Worm (Caenorhabditis elegans) whole organism, midembryonic: Measurements from ENCODE around the gene ttr-1.

Source experiments
- T22C8.4 ChIP-seq: fragments of 200-800 bp; sonication (Bioruptor generic); IDR thresholded peaks from 2 replicates; pipeline ENCODE4 v1.3.6; 2022; ENCODE audit warnings: missing genetic modification characterization, missing compliant biosample characterization
- cog-1 ChIP-seq: sonication (generic microtip); optimal IDR thresholded peaks from 2 replicates; lab custom pipeline; 2016; ENCODE audit warnings: missing genetic modification characterization, missing compliant biosample characterization
- flt-1 ChIP-seq: fragments of 200-800 bp; sonication (Bioruptor generic); IDR thresholded peaks from 2 replicates; pipeline ENCODE4 v1.3.6; 2022; ENCODE audit warnings: missing genetic modification characterization, missing compliant biosample characterization
- klf-2 ChIP-seq: fragments of 200-800 bp; sonication (Bioruptor generic); conservative IDR thresholded peaks from 2 replicates; pipeline ENCODE4 v1.3.6; 2022; ENCODE audit warnings: missing genetic modification reagents, missing genetic modification characterization, missing compliant biosample characterization
- med-1 ChIP-seq: sonication (generic microtip); optimal IDR thresholded peaks from 2 replicates; lab custom pipeline; 2017; ENCODE audit warnings: missing genetic modification characterization, mild to moderate bottlenecking, missing compliant biosample characterization, antibody characterized with exemption, missing genetic modification reagents; ENCODE audit not compliant: insufficient read depth
- ref-1 ChIP-seq: fragments of 200-800 bp; sonication (Bioruptor generic); conservative IDR thresholded peaks from 2 replicates; pipeline ENCODE4 v1.3.6; 2022; ENCODE audit warnings: missing genetic modification reagents, missing genetic modification characterization, missing compliant biosample characterization
- tab-1 ChIP-seq: fragments of 200-800 bp; sonication (Bioruptor generic); IDR thresholded peaks from 2 replicates; pipeline ENCODE4 v1.3.6; 2022; ENCODE audit warnings: missing genetic modification characterization, missing compliant biosample characterization
- ztf-23 ChIP-seq: fragments of 200-800 bp; sonication (Bioruptor generic); IDR thresholded peaks from 2 replicates; pipeline ENCODE4 v1.3.6; 2022; ENCODE audit warnings: missing genetic modification reagents, missing genetic modification characterization, missing compliant biosample characterization
- ztf-29 ChIP-seq: fragments of 200-800 bp; sonication (Bioruptor generic); IDR thresholded peaks from 2 replicates; pipeline ENCODE4 v1.3.6; 2022; ENCODE audit warnings: missing genetic modification reagents, missing genetic modification characterization, missing compliant biosample characterization

Gene ttr-1

DNA sequence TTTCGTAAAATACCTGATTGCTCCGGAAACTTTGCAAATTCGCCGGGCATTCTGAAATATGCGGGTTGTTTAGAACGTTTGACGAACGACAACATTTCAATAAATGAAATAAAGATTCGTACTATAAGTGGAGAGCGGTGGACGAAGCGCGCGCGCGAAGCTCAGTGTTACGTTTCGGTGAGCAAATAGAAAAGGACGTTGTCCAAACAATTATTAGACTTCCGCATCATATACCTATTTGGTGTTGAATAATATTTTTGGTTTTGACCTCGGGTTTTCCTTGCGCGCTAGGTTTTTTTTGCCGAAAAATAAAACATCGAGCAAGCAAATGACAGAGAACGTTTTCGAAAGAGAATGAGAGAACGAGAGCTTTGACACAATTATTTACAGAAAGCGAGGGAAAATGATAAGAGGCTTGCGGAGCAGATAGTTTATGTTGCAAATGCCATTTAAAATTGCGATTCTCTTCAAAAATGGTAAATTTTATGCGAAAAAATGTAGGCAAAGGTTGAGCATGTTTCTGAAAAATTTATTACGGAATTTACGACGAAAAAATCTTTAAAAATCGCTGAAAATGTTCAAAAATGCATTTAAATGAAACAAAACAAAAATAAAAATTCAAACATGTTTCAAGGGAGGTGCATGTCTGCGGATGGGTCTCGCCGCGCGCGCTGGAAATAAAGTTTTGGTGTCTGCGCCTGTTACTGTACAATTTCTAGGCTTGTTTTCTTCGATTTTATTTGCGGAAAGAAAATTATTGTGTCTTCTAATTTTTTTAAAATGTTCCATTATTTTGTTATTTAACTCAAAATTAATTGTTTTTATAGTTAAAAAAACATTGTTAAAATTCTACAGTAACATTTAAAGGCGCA lies 18.0 kb upstream of the ttr-1 start, which contains the start of the genes cyld-1 and F40F12.9:
Gene cyld-1 (minus strand): TSS at position 51 of the 872 bp plus-strand sequence.
Gene F40F12.9 (plus strand): TSS at position 721 of the 872 bp plus-strand sequence.
- TF ChIP-seq med-1 = no peak

DNA sequence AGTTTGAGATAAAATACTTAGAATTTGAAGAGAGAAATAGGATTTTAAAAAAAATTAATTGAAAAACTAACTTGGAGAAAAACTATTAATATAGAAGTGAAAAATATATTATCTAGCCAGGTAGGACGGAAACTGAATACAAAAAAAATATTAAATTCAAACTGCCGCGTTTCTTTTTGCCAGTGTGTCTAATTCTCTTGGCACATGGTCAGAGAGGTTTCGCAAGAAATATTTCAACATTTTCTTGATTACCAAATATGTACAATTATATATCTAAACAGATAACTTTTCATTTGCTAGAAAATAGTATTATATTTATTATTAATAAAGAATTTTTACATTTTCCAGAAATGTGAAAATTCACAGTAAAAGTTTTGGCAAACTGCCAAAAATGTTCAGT lies 16.4 kb upstream of the ttr-1 start:
- TF ChIP-seq ref-1 (no peak), tab-1 (GFP tag; lab: Robert Waterston, UW) (no peak), cog-1 (tag; lab: Kevin White, UChicago) (no peak), ztf-23 (GFP tag; lab: Robert Waterston, UW) (no peak), ztf-29 (no peak), flt-1 (no peak), med-1 (no peak), T22C8.4 (GFP tag; lab: Robert Waterston, UW) (no peak), klf-2 (GFP tag; lab: Robert Waterston, UW) (no peak)

DNA sequence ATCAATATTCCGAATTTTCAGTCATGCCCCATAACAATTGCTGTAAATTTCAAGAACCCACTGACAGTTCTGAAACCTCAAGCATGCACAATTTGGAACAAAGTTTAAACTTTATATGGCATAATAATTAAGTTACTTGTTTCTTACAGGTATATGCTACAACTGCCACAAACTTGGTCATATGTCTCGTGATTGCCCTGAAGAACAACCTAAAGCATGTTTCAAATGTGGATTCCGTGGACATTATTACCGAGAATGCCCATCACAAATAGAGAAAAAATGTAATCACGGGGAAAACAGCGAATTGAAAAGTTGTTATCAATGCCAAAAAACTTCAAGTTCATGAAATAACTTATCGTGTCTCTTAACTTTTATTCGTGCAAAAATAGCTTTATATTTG lies 15.9 kb upstream of the ttr-1 start:
- TF ChIP-seq ztf-23 (GFP tag; lab: Robert Waterston, UW) (0 out of 2 replicates have a peak, but pooled peaks have one; percentile 9), cog-1 (tag; lab: Kevin White, UChicago) (no peak)

DNA sequence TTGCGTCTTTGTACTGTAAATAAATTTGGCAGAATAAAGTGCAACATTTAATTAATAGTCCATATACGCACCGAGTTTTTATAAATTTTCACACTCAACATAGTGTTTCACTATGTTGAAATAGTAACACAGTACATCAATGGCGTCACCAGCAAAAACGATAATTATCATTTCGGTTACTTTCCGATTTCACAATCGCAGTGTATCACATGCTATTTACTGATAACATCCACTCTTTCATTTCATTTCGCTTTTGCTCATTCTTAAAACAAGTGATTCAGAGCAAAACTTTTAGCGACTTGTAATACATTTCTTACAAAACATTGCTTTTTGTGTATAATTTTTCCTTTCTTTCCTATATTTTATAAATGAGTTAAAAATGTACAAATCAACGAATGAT lies 15.2 kb upstream of the ttr-1 start, which contains the start of gene cbp-3:
Gene cbp-3 (plus strand): TSS at position 272 of the 400 bp plus-strand sequence.
- TF ChIP-seq med-1 (no peak), klf-2 (GFP tag; lab: Robert Waterston, UW) (no peak), T22C8.4 (GFP tag; lab: Robert Waterston, UW) (no peak), ztf-23 (GFP tag; lab: Robert Waterston, UW) (no peak), flt-1 (no peak), ref-1 (no peak), cog-1 (tag; lab: Kevin White, UChicago) (no peak), ztf-29 (no peak), tab-1 (GFP tag; lab: Robert Waterston, UW) (no peak)

DNA sequence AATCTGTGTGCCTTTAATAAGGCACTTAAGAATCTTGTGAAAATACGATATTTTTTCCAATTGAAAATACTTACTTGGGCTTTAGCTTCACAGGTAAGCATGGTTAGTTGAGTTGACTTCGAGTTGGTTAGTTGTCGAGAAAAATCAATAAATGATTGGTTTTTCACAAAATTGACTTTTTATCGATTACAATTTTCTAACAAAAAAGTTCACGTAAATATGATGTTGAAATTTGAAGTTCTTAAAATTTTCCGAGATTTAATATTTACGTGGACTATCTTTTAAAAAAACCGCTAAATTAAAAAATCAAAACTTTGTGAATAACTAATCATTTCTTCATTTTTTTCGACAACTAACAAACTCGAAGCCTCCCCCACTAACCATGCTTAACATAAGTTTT lies 8.1 kb upstream of the ttr-1 start, which contains the start of gene F40F12.3:
Gene F40F12.3 (minus strand): TSS at position 101 of the 400 bp plus-strand sequence.
- no peak for TF ChIP-seq T22C8.4 (GFP tag; lab: Robert Waterston, UW)

DNA sequence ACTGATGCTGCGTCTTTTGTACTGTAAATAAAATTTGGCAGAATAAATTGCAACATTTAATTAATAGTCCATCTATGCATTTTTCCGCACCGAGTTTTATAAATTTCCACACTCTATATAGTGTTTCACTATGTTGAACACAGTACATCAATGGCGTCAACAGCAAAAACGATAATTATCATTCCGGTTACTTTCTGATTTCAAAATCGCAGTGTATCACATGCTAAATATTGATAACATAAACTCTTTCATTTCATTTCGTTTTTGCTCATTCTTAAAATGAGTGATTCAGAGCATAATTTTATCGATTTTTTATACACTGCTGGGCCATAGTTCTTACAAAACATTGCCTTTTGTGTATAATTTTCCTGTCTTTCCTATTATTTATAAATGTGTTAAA lies 6.6 kb upstream of the ttr-1 start:
- TF ChIP-seq klf-2 (GFP tag; lab: Robert Waterston, UW) = no peak
- TF ChIP-seq cog-1 (tag; lab: Kevin White, UChicago) = no peak
- TF ChIP-seq ztf-29 = no peak
- no peak for TF ChIP-seq med-1
- TF ChIP-seq ztf-23 (GFP tag; lab: Robert Waterston, UW) = no peak
- TF ChIP-seq T22C8.4 (GFP tag; lab: Robert Waterston, UW) = no peak
- no peak for TF ChIP-seq tab-1 (GFP tag; lab: Robert Waterston, UW)
- no peak for TF ChIP-seq ref-1
- no peak for TF ChIP-seq flt-1

DNA sequence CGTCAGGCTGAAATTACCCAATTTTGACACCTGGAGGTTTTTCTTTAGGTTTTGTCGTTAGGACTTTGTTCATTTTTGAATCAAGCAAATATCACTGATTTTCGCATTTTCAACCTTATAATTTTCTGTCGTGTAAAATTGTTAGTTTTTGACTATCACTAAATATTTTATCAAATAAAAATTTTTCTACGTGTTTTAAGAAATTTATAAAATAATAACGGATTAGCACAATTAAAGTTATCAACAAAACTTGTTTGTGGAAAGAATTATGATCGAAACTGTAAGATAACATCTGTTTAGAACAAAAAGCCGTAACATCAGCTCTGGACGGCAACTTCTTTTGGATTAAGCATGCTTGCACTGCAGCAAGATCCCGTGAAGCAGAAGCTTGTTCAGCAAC lies 6.0 kb upstream of the ttr-1 start, which contains the start of gene cbp-2:
Gene cbp-2 (plus strand): TSS at position 301 of the 400 bp plus-strand sequence.
- TF ChIP-seq tab-1 (GFP tag; lab: Robert Waterston, UW) (no peak), klf-2 (GFP tag; lab: Robert Waterston, UW) (no peak), ref-1 (no peak), T22C8.4 (GFP tag; lab: Robert Waterston, UW) (no peak), cog-1 (tag; lab: Kevin White, UChicago) (no peak), flt-1 (no peak), ztf-29 (no peak), ztf-23 (GFP tag; lab: Robert Waterston, UW) (no peak), med-1 (no peak)

DNA sequence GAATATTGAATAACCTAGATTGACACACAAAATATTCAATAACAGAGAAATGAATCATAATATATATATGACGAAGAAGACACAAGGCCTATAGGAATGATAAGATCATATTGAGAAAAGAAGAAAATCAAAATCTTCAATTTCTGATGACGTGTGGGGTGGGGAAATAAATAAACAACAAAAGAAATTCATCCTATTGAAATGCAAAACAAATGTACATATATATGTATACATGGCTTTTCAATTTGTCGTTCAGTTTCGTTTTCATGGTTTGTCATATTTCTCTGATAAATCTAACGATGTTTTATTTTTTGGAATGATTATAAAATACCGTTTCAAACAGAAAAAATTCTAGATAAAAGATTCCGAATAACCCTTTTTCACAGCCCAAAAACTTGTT lies 2.2 kb upstream of the ttr-1 start, which contains the start of gene ttr-3:
Gene ttr-3 (minus strand): TSS at position 101 of the 400 bp plus-strand sequence.
- no peak for TF ChIP-seq flt-1
- no peak for TF ChIP-seq cog-1 (tag; lab: Kevin White, UChicago)
- no peak for TF ChIP-seq ztf-23 (GFP tag; lab: Robert Waterston, UW)
- no peak for TF ChIP-seq ref-1
- TF ChIP-seq T22C8.4 (GFP tag; lab: Robert Waterston, UW) = no peak
- no peak for TF ChIP-seq med-1
- no peak for TF ChIP-seq tab-1 (GFP tag; lab: Robert Waterston, UW)
- TF ChIP-seq ztf-29 = no peak
- TF ChIP-seq klf-2 (GFP tag; lab: Robert Waterston, UW) = no peak

DNA sequence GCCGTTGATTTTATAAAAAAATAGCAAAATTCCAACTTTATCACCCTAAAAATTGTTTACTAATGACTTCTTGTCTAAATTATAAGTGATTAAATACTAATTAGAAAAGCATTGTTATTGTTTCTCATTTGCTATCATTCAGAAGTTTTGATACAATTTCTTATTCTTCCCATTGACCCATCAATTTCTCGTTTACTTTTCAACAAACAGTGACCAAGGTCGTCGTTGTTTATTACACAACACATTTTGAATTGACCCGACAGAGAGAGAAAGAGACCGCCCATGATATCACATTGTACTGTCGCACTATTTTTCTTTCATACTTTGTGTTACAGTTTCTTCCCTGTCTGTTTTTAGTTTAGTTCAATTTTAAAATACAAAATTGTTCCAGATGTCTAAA lies 1.5 kb upstream of the ttr-1 start, which contains the start of gene ttr-2:
Gene ttr-2 (plus strand): TSS at position 392 of the 400 bp plus-strand sequence.
- TF ChIP-seq ztf-29 = no peak
- TF ChIP-seq cog-1 (tag; lab: Kevin White, UChicago) = no peak
- no peak for TF ChIP-seq med-1
- TF ChIP-seq T22C8.4 (GFP tag; lab: Robert Waterston, UW) = no peak
- no peak for TF ChIP-seq tab-1 (GFP tag; lab: Robert Waterston, UW)
- TF ChIP-seq flt-1 = no peak
- TF ChIP-seq klf-2 (GFP tag; lab: Robert Waterston, UW) = no peak
- no peak for TF ChIP-seq ztf-23 (GFP tag; lab: Robert Waterston, UW)
- TF ChIP-seq ref-1 = no peak

DNA sequence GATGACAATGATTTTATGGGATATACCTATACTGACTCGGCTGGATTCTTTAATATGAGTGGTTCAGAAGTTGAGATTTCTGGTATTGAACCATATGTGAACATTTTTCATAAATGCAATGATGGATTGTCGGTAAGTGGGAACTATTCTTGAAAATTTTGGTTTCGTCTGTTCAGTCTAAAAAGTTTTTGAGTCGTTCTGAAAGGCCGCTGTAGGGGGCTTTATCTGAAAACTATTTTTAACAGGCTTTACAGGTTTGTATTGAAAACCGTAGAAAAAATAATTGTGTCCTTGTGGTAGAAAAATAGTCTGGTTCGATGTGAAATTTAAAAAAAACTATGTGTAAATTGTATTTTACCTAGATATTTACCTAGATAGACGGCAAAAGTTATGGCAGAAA lies 648 bp downstream of the ttr-1 start:
- TF ChIP-seq T22C8.4 (GFP tag; lab: Robert Waterston, UW) = no peak
- TF ChIP-seq cog-1 (tag; lab: Kevin White, UChicago) = no peak
- TF ChIP-seq flt-1 = no peak
- no peak for TF ChIP-seq ref-1
